Worm (Caenorhabditis elegans) whole organism, early embryonic: ENCODE results near the gene D1086.2.
"Not testable (repeated sequence)": the region's sequence is repeated elsewhere in the genome, so short reads cannot be mapped to it uniquely, and the experiment has no call there.

Experiments
- B0310.2 ChIP-seq: sonication (generic microtip); optimal IDR thresholded peaks from 2 replicates; lab custom pipeline; 2016; ENCODE audit warnings: mild to moderate bottlenecking, missing genetic modification characterization, missing compliant biosample characterization
- F13C5.2 ChIP-seq: sonication (generic microtip); optimal IDR thresholded peaks from 2 replicates; lab custom pipeline; 2017; ENCODE audit warnings: mild to moderate bottlenecking, missing genetic modification characterization, inconsistent platforms, missing compliant biosample characterization
- aly-1 ChIP-seq: sonication (generic microtip); optimal IDR thresholded peaks from 2 replicates; lab custom pipeline; 2016; ENCODE audit warnings: missing genetic modification characterization, missing compliant biosample characterization
- ama-1 ChIP-seq: fragments of 150-350 bp; optimal IDR thresholded peaks from 2 replicates; lab custom pipeline; 2014
- ceh-13 ChIP-seq: fragments of 200-800 bp; sonication (Bioruptor generic); optimal IDR thresholded peaks from 2 replicates; lab custom pipeline; 2018; ENCODE audit warnings: mild to moderate bottlenecking, missing genetic modification characterization, missing compliant biosample characterization
- ceh-36 ChIP-seq: sonication (generic microtip); optimal IDR thresholded peaks from 2 replicates; lab custom pipeline; 2016; ENCODE audit warnings: missing genetic modification characterization, inconsistent platforms, missing compliant biosample characterization
- ets-7 ChIP-seq: sonication (generic microtip); optimal IDR thresholded peaks from 2 replicates; lab custom pipeline; 2016; ENCODE audit warnings: missing genotype, missing genetic modification characterization, missing compliant biosample characterization
- flt-1 ChIP-seq: fragments of 200-800 bp; sonication (Bioruptor generic); IDR thresholded peaks from 2 replicates; pipeline ENCODE4 v1.3.6; 2022; ENCODE audit warnings: missing genetic modification characterization, missing compliant biosample characterization
- hmbx-1 ChIP-seq: sonication (generic microtip); optimal IDR thresholded peaks from 2 replicates; lab custom pipeline; 2016; ENCODE audit warnings: mild to moderate bottlenecking, missing genetic modification characterization, missing compliant biosample characterization
- hmg-4 ChIP-seq: fragments of 200-800 bp; sonication (Bioruptor generic); optimal IDR thresholded peaks from 2 replicates; lab custom pipeline; 2018; ENCODE audit warnings: mild to moderate bottlenecking, missing genetic modification characterization, missing compliant biosample characterization
- hnd-1 ChIP-seq: sonication (generic microtip); optimal IDR thresholded peaks from 2 replicates; lab custom pipeline; 2016; ENCODE audit warnings: missing genetic modification characterization, missing compliant biosample characterization
- pes-1 ChIP-seq: fragments of 200-800 bp; sonication (Bioruptor generic); IDR thresholded peaks from 2 replicates; pipeline ENCODE4 v1.3.6; 2022; ENCODE audit warnings: missing genetic modification reagents, missing genetic modification characterization, missing compliant biosample characterization
- scrt-1 ChIP-seq: fragments of 200-800 bp; sonication (Bioruptor generic); IDR thresholded peaks from 2 replicates; pipeline ENCODE4 v1.3.6; 2022; ENCODE audit warnings: missing genetic modification characterization, missing compliant biosample characterization
- sea-1 ChIP-seq: fragments of 200-800 bp; sonication (Bioruptor generic); conservative IDR thresholded peaks from 2 replicates; pipeline ENCODE4 v1.3.6; 2022; ENCODE audit warnings: missing genetic modification characterization, missing compliant biosample characterization
- tbx-11 ChIP-seq: fragments of 200-800 bp; sonication (Bioruptor generic); IDR thresholded peaks from 2 replicates; pipeline ENCODE4 v1.3.6; 2022; ENCODE audit warnings: missing genetic modification characterization, missing compliant biosample characterization
- tbx-37 ChIP-seq: fragments of 200-800 bp; sonication (Bioruptor generic); conservative IDR thresholded peaks from 2 replicates; pipeline ENCODE4 v1.3.6; 2022; ENCODE audit warnings: missing genetic modification reagents, missing genetic modification characterization, missing compliant biosample characterization
- tra-4 ChIP-seq: sonication (generic microtip); optimal IDR thresholded peaks from 2 replicates; lab custom pipeline; 2017; ENCODE audit warnings: missing genetic modification characterization, missing compliant biosample characterization

The D1086.2 gene

DNA sequence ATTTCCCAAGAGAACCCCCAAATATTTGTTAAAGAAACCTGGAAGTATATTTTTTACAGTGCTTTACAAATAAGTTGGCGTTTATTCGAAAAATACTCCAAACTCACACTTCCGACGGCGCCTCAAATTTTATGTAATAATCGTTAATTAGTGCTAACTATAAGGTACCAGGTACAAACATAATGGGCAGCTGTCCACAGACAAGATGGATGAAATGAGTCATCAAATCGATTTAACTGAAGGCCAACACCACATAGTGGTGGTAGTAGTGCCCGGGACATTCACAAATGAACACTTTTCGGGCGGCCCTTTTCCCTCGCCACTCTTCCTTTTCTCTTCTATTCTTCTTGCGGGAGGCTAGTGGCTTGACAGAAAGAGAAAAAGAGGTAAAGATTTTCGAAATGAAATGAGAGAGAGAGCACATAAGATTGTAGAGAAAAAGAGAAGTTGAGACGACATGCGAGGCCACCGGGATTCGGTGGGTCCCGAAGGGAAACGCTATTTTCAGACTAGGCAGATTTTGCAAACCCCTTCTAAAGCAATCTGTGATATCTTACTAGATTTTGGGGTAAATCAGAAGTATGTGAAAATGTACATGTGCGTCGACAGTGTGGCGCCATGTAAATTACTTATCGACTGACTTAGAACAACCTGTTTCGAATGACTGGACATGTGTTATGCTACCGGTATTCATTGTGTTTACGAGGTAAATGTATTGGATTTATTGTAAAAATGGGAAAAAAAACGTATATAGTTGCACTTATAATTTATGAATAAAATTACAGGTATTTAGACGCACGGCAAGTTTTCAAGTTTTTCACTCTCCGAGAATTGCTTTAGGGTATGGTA, 41.0 kb upstream of the D1086.2 start:
- TF ChIP-seq flt-1 (GFP tag; lab: Robert Waterston, UW): no peak
- peak; percentile 34 for TF ChIP-seq F13C5.2 (tag; lab: Kevin White, UChicago)
- TF ChIP-seq hmg-4: peak; percentile 69
- no peak for TF ChIP-seq aly-1 (tag; lab: Kevin White, UChicago)

ce11 chrV:14137766-14138165, 39.3 kb upstream of the D1086.2 start, which contains the start of gene AH10.4:
Gene AH10.4, minus strand, starts transcription at chrV:14137866.
- not testable (repeated sequence) for TF ChIP-seq ceh-36 (tag; lab: Kevin White, UChicago); scrt-1; ama-1 (lab: Kevin White, UChicago)

DNA sequence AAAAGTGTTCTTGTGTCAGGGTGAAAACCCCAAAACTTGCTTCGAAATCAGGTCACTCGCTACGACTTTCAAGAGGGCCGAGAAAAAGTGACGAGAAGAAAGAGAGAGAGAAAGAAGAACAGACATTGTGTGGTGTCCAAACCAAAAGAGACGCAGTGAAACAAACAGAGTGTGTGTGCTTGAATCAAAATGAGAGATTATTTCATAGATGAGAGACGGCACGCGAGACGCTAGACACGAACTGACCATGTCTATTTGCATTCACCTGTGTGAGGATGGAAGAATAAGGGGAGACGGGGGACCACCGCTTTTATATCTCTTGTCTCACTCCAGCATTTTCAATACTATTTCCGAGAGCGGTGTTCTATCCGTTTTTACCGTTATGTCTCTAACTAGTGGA, 37.7 kb upstream of the D1086.2 start:
- TF ChIP-seq hmg-4 (peak; percentile 26), scrt-1 (no peak), ceh-36 (tag; lab: Kevin White, UChicago) (peak; percentile 42), ets-7 (tag; lab: Kevin White, UChicago) (no peak), flt-1 (GFP tag; lab: Robert Waterston, UW) (no peak)

DNA sequence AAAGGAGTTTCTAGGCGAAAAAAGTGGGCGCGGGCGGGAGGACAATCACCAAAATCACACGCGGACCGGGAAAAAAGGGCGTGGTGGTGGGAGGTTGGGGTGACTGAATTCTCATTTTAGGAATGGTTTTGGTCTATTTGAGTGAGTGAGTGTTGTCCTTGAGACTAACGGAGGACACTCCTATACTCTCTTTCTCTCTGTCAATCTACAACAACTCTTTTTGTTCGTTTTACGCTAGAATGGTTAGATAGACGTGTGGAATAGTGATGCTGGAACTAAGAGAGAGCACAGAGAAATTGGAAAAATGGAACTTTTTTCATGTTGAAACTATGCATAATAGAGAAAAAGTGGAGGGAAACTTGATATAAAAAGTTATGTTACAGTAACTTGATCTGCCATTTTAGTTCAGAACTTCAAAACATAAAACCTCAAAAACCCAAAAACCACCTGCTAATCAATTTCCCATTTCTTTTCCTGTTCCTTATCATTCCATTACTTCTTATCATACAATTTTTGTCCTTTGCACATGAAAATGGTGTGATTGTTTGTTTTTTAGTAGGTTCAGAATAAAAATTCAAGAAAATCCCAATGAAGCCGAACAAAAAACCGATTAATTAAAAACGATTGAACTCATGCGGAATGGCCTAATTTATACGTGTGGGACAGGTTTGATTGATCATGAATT, 36.4 kb upstream of the D1086.2 start:
- TF ChIP-seq scrt-1 (no peak), ceh-13 (no peak), sea-1 (no peak), F13C5.2 (tag; lab: Kevin White, UChicago) (no peak)

DNA sequence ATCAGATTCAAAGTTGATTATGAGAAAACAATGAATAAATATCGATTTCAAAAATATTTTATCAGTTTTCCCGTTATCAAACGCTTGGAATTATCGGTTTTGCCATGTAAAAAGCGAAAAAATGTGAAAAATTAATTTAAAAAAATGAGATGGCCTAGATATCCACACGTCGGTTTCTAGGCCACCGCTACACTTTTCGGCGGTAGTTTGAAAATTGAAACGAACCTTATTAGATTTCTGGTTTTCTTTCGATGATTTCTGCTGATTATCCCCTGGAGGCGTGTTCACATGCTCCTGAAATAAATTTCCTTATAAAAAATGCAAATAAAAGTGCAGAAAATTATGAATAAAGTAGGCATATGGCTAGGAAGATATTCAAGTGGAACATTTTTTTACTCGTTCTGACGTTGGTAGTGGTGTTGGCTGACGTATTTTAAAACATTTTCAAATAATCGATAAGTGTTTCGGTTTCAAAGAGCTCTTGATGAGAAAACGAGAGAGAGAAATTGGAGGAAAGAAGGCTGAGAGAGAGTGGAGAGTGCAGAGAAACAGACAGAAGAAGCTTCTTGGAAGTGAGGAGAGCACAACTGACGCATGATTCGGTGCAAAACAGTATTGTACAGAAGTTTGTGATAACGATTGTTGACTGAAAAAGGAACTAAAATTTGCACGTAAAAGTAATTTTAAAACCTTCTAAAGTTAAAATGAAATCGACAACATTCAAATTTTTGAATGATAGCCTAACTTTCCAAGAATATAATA, 34.7 kb upstream of the D1086.2 start:
- TF ChIP-seq hnd-1 (tag; lab: Kevin White, UChicago) (no peak), sea-1 (no peak), pes-1 (no peak), ama-1 (lab: Kevin White, UChicago) (no peak), tra-4 (tag; lab: Kevin White, UChicago) (no peak), ceh-13 (no peak), B0310.2 (tag; lab: Kevin White, UChicago) (no peak), tbx-11 (GFP tag; lab: Robert Waterston, UW) (no peak), hmbx-1 (tag; lab: Kevin White, UChicago) (no peak), aly-1 (tag; lab: Kevin White, UChicago) (no peak), ceh-36 (tag; lab: Kevin White, UChicago) (no peak), tbx-37 (GFP tag; lab: Robert Waterston, UW) (no peak), F13C5.2 (tag; lab: Kevin White, UChicago) (no peak), hmg-4 (no peak)

DNA sequence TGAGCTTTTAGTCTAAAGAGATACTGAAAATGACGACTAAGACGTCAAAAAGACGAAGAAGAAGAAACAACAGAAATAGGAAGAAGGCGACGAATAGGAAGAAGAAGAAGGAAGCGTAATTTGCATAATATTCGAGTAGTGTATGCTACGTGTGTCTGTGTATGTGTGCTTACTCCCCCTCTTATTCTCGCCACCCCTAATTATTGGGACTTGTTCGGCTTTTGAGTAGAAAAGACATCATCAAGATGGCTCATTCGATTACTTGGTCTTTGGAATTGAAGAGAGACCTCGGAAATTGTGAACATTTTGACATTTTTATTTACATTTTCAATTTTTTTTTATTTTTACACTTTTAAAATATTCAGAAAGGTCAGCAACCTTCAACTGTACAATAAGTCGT, 31.8 kb upstream of the D1086.2 start:
- TF ChIP-seq flt-1 (GFP tag; lab: Robert Waterston, UW) (no peak), B0310.2 (tag; lab: Kevin White, UChicago) (no peak), aly-1 (tag; lab: Kevin White, UChicago) (no peak), F13C5.2 (tag; lab: Kevin White, UChicago) (no peak)

ce11 chrV:14128858-14129257, 30.4 kb upstream of the D1086.2 start:
- TF ChIP-seq ets-7 (tag; lab: Kevin White, UChicago) (no peak), tbx-11 (GFP tag; lab: Robert Waterston, UW) (no peak), tra-4 (tag; lab: Kevin White, UChicago) (no peak), ama-1 (lab: Kevin White, UChicago) (no peak), sea-1 (no peak), ceh-13 (no peak), tbx-37 (GFP tag; lab: Robert Waterston, UW) (no peak), B0310.2 (tag; lab: Kevin White, UChicago) (no peak), flt-1 (GFP tag; lab: Robert Waterston, UW) (no peak), scrt-1 (no peak), hmg-4 (no peak), F13C5.2 (tag; lab: Kevin White, UChicago) (no peak), aly-1 (tag; lab: Kevin White, UChicago) (no peak), pes-1 (no peak), hmbx-1 (tag; lab: Kevin White, UChicago) (no peak), ceh-36 (tag; lab: Kevin White, UChicago) (no peak), hnd-1 (tag; lab: Kevin White, UChicago) (no peak)

DNA sequence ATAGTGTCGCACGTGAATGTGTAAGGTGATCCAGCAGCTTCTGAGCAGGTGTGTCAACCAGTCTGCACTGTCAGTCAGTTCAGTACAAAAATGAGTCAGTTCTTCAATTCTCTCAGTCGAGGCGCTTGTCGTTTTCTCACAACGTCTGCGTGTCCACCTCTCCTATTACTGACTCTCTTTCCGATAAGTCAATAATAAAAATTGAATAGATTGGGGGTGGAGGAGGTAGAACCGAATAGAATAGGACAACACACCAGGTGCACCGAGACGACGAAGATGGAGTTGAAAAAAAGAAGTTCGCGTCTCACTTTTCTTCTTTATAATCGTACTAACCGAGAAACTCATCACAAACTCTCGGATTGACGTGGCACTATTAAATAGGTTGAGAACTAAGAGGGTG, 29.4 kb upstream of the D1086.2 start:
- no peak for TF ChIP-seq ets-7 (tag; lab: Kevin White, UChicago)
- no peak for TF ChIP-seq hmbx-1 (tag; lab: Kevin White, UChicago)
- TF ChIP-seq aly-1 (tag; lab: Kevin White, UChicago): no peak
- no peak for TF ChIP-seq F13C5.2 (tag; lab: Kevin White, UChicago)
- no peak for TF ChIP-seq pes-1
- TF ChIP-seq B0310.2 (tag; lab: Kevin White, UChicago): no peak
- no peak for TF ChIP-seq hmg-4
- TF ChIP-seq ceh-13: no peak
- TF ChIP-seq ama-1 (lab: Kevin White, UChicago): no peak
- TF ChIP-seq sea-1: no peak
